Worm (Caenorhabditis elegans) whole organism, L4 larva: ENCODE results near the gene fbxa-100.
"Not testable (repeated sequence)": the region's sequence is repeated elsewhere in the genome, so short reads cannot be mapped to it uniquely, and the experiment has no call there.

Source experiments
- F49E8.2 ChIP-seq: sonication (generic microtip); optimal IDR thresholded peaks from 2 replicates; lab custom pipeline; 2016; ENCODE audit warnings: missing compliant biosample characterization, mild to moderate bottlenecking, missing genetic modification characterization, borderline replicate concordance
- Y105C5A.15 ChIP-seq: fragments of 200-800 bp; sonication (Bioruptor generic); IDR thresholded peaks from 2 replicates; pipeline ENCODE4 v1.3.6; 2022; ENCODE audit warnings: missing genetic modification characterization, missing compliant biosample characterization
- Y48G9A.11 ChIP-seq: fragments of 200-800 bp; sonication (Bioruptor generic); IDR thresholded peaks from 2 replicates; pipeline ENCODE4 v1.3.6; 2022; ENCODE audit warnings: missing genetic modification reagents, missing genetic modification characterization, missing compliant biosample characterization
- Y75B8A.6 ChIP-seq: fragments of 200-800 bp; sonication (Bioruptor generic); IDR thresholded peaks from 2 replicates; pipeline ENCODE4 v1.3.6; 2022; ENCODE audit warnings: missing genetic modification reagents, missing genetic modification characterization, missing compliant biosample characterization
- aha-1 ChIP-seq: fragments of 150-350 bp; peaks from one replicate; lab custom pipeline; 2014; ENCODE audit warnings: missing biosample characterization, missing genetic modification characterization
- attf-4 ChIP-seq: sonication (generic microtip); optimal IDR thresholded peaks from 3 replicates; lab custom pipeline; 2017; ENCODE audit warnings: missing biosample characterization, missing genetic modification characterization
- daf-16 ChIP-seq, 3 experiments: sonication (generic microtip); optimal IDR thresholded peaks; 2 replicates each; lab custom pipeline; 2016 to 2017; ENCODE audit warnings: missing genetic modification characterization in 3 of 3, missing genetic modification reagents in 3 of 3, mild to moderate bottlenecking in 2 of 3, missing compliant biosample characterization in 2 of 3, missing biosample characterization in 1 of 3, moderate library complexity in 1 of 3
- dmd-6 ChIP-seq: fragments of 200-800 bp; sonication (Bioruptor generic); IDR thresholded peaks from 2 replicates; pipeline ENCODE4 v1.3.6; 2022; ENCODE audit warnings: missing genetic modification reagents, missing genetic modification characterization, missing compliant biosample characterization
- dpl-1 ChIP-seq: fragments of 150-350 bp; optimal IDR thresholded peaks from 2 replicates; lab custom pipeline; 2014; ENCODE audit warnings: missing biosample characterization, missing genetic modification reagents, missing genetic modification characterization
- duxl-1 ChIP-seq: sonication (generic microtip); optimal IDR thresholded peaks from 2 replicates; lab custom pipeline; 2016; ENCODE audit warnings: mild to moderate bottlenecking, missing genetic modification characterization, moderate library complexity, missing compliant biosample characterization; ENCODE audit not compliant: poor library complexity
- dve-1 ChIP-seq: sonication (generic microtip); optimal IDR thresholded peaks from 2 replicates; lab custom pipeline; 2017; ENCODE audit warnings: antibody characterized with exemption, mild to moderate bottlenecking, missing genetic modification characterization, missing compliant biosample characterization; ENCODE audit not compliant: insufficient read depth
- fkh-10 ChIP-seq: fragments of 150-350 bp; optimal IDR thresholded peaks from 2 replicates; lab custom pipeline; 2014; ENCODE audit warnings: missing biosample characterization, missing genetic modification reagents, missing genetic modification characterization
- hlh-11 ChIP-seq: fragments of 200-800 bp; sonication (Bioruptor generic); optimal IDR thresholded peaks from 2 replicates; lab custom pipeline; 2018; ENCODE audit warnings: mild to moderate bottlenecking, missing genetic modification characterization, missing compliant biosample characterization
- hlh-30 ChIP-seq: sonication (generic microtip); optimal IDR thresholded peaks from 2 replicates; lab custom pipeline; 2017; ENCODE audit warnings: antibody characterized with exemption, mild to moderate bottlenecking, missing genetic modification characterization, missing compliant biosample characterization; ENCODE audit not compliant: insufficient read depth
- lin-38 ChIP-seq: fragments of 200-800 bp; sonication (Bioruptor generic); IDR thresholded peaks from 2 replicates; pipeline ENCODE4 v1.3.6; 2022; ENCODE audit warnings: missing genetic modification reagents, missing genetic modification characterization, missing compliant biosample characterization
- mep-1 ChIP-seq: fragments of 150-350 bp; sonication (generic microtip); optimal IDR thresholded peaks from 3 replicates; lab custom pipeline; 2014; ENCODE audit warnings: missing biosample characterization, missing genetic modification characterization
- mes-2 ChIP-seq: sonication (generic microtip); optimal IDR thresholded peaks from 2 replicates; lab custom pipeline; 2016; ENCODE audit warnings: missing genotype, mild to moderate bottlenecking, missing genetic modification characterization, missing compliant biosample characterization; ENCODE audit not compliant: poor library complexity, severe bottlenecking
- mxl-2 ChIP-seq: fragments of 200-800 bp; sonication (Bioruptor generic); conservative IDR thresholded peaks from 2 replicates; pipeline ENCODE4 v1.3.6; 2022; ENCODE audit warnings: missing genetic modification reagents, missing genetic modification characterization, missing compliant biosample characterization
- nhr-102 ChIP-seq: sonication (generic microtip); optimal IDR thresholded peaks from 2 replicates; lab custom pipeline; 2016; ENCODE audit warnings: mild to moderate bottlenecking, missing genetic modification characterization, moderate library complexity, missing compliant biosample characterization
- nhr-25 ChIP-seq: sonication (generic microtip); optimal IDR thresholded peaks from 2 replicates; lab custom pipeline; 2017; ENCODE audit warnings: missing genetic modification characterization, mild to moderate bottlenecking, missing compliant biosample characterization, antibody characterized with exemption, moderate library complexity, borderline replicate concordance; ENCODE audit not compliant: insufficient read depth
- nhr-28 ChIP-seq: fragments of 150-350 bp; optimal IDR thresholded peaks from 2 replicates; lab custom pipeline; 2014; ENCODE audit warnings: missing biosample characterization, missing genetic modification characterization
- nhr-41 ChIP-seq: fragments of 200-800 bp; sonication (Bioruptor generic); IDR thresholded peaks from 2 replicates; pipeline ENCODE4 v1.3.6; 2022; ENCODE audit warnings: missing genetic modification reagents, missing genetic modification characterization, missing compliant biosample characterization
- nhr-42 ChIP-seq: fragments of 200-800 bp; sonication (Bioruptor generic); IDR thresholded peaks from 2 replicates; pipeline ENCODE4 v1.3.6; 2022; ENCODE audit warnings: missing genetic modification characterization, missing compliant biosample characterization
- nhr-48 ChIP-seq: sonication (generic microtip); optimal IDR thresholded peaks from 2 replicates; lab custom pipeline; 2016; ENCODE audit warnings: mild to moderate bottlenecking, missing genetic modification characterization, missing compliant biosample characterization
- nhr-6 ChIP-seq: fragments of 150-350 bp; optimal IDR thresholded peaks from 2 replicates; lab custom pipeline; 2014; ENCODE audit warnings: missing biosample characterization, missing genetic modification characterization
- nhr-76 ChIP-seq: fragments of 150-350 bp; optimal IDR thresholded peaks from 2 replicates; lab custom pipeline; 2014; ENCODE audit warnings: missing biosample characterization, missing genetic modification characterization
- pha-4 ChIP-seq, 2 experiments: fragments of 150-350 bp in 1 of 2; fragments of 200-800 bp in 1 of 2; sonication (Bioruptor generic) in 1 of 2; IDR thresholded peaks in 1 of 2; optimal IDR thresholded peaks in 1 of 2; 2 replicates each; pipeline versions ENCODE4 v1.3.6 to Lab custom; 2014 to 2022; ENCODE audit warnings: missing genetic modification characterization in 2 of 2, missing genetic modification reagents in 2 of 2, missing biosample characterization in 1 of 2, missing compliant biosample characterization in 1 of 2
- php-3 ChIP-seq: fragments of 200-800 bp; sonication (Bioruptor generic); IDR thresholded peaks from 2 replicates; pipeline ENCODE4 v1.3.6; 2022; ENCODE audit warnings: missing genetic modification reagents, missing genetic modification characterization, missing compliant biosample characterization
- rbr-2 ChIP-seq: sonication (generic microtip); optimal IDR thresholded peaks from 2 replicates; lab custom pipeline; 2016; ENCODE audit warnings: missing genotype, missing genetic modification characterization, missing compliant biosample characterization
- set-16 ChIP-seq: fragments of 200-800 bp; sonication (Bioruptor generic); IDR thresholded peaks from 2 replicates; pipeline ENCODE4 v1.3.6; 2022; ENCODE audit warnings: missing genetic modification reagents, missing genetic modification characterization, missing compliant biosample characterization
- skn-1 ChIP-seq: fragments of 150-350 bp; optimal IDR thresholded peaks from 2 replicates; lab custom pipeline; 2014; ENCODE audit warnings: missing biosample characterization, missing genetic modification characterization
- spr-1 ChIP-seq: sonication (generic microtip); optimal IDR thresholded peaks from 2 replicates; lab custom pipeline; 2016; ENCODE audit warnings: mild to moderate bottlenecking, missing genetic modification characterization, missing compliant biosample characterization
- tag-97 ChIP-seq: fragments of 200-800 bp; sonication (Bioruptor generic); IDR thresholded peaks from 2 replicates; pipeline ENCODE4 v1.3.6; 2022; ENCODE audit warnings: missing genetic modification characterization, missing compliant biosample characterization
- zag-1 ChIP-seq: fragments of 150-350 bp; optimal IDR thresholded peaks from 2 replicates; lab custom pipeline; 2014; ENCODE audit warnings: missing biosample characterization, missing genetic modification characterization
- ztf-7 ChIP-seq: fragments of 150-350 bp; optimal IDR thresholded peaks from 2 replicates; lab custom pipeline; 2014; ENCODE audit warnings: missing biosample characterization, missing genetic modification characterization

Gene fbxa-100

DNA sequence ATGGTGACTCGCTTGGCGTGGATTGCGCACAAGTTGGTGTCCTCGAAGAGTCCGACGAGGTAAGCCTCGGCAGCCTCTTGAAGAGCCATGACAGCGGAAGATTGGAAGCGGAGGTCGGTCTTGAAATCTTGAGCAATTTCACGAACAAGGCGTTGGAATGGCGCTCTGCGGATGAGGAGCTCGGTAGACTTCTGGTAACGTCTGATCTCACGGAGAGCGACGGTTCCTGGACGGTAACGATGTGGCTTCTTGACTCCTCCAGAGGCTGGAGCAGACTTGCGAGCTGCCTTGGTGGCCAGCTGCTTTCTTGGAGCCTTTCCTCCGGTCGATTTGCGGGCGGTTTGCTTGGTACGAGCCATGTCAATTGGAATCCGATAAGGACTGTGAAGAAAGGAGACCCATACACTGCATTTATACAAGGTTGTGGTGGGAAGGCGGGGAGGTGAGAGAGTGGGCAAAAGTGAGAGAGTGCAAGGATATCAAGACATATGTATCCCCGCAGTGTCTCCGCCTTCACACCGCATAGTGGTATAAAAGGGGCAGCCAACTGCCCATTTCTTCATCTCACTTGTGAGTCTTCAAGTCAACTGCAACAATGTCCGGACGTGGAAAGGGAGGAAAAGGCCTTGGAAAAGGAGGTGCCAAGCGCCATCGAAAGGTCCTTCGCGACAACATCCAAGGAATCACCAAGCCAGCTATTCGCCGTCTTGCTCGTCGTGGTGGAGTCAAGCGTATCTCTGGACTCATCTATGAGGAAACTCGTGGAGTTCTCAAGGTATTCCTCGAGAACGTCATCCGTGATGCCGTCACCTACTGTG lies 19.8 kb downstream of the fbxa-100 start, which contains the start of the genes his-2 and his-1:
TSS of gene his-2 (minus strand) at position 359 of the 818 bp plus-strand sequence.
TSS of gene his-1 (plus strand) at position 596 of the 818 bp plus-strand sequence.
- TF ChIP-seq set-16 (GFP tag; lab: Robert Waterston, UW): peak; percentile 81
- TF ChIP-seq, all 104 proteins: peak for 1; not testable (repeated sequence) for 103

DNA sequence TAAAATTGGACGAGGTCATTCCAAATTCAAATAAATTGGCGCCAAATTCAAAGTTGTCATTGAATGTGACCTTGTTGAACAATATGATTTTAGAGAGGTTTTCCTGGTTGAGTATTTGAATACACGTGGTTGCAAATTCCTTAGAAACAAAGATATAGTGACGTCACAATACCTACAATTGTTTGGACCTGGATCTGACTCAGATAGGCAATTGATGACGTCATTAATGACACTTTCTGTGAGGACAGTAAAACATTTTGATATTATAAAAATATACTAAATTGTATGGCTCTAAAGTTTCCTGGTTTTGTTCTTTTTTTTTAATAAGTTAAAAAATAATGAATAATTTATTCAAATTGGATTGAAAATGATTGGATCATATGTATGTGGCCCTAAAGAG lies 20.5 kb downstream of the fbxa-100 start:
- TF ChIP-seq Y75B8A.6: no peak
- TF ChIP-seq Y48G9A.11: no peak
- no peak for TF ChIP-seq skn-1 (tag; lab: Kevin White, UChicago)
- TF ChIP-seq F49E8.2 (tag; lab: Kevin White, UChicago): no peak
- TF ChIP-seq tag-97 (GFP tag; lab: Robert Waterston, UW): no peak
- no peak for TF ChIP-seq duxl-1 (tag; lab: Kevin White, UChicago)
- TF ChIP-seq, all 104 proteins: peak for 0

DNA sequence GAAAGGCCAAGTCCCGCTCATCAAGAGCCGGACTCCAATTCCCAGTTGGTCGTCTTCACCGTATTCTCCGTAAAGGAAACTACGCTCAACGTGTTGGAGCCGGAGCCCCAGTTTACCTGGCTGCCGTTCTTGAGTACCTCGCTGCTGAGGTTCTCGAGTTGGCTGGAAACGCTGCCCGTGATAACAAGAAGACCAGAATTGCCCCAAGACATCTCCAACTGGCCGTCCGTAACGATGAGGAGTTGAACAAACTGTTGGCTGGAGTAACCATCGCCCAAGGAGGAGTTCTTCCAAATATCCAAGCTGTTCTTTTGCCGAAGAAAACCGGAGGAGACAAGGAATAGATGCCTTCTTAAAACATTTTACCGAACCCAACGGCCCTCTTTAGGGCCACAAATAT lies 21.0 kb downstream of the fbxa-100 start:
- peak; percentile 47; the same call in 1 of the 2 replicates for TF ChIP-seq set-16 (GFP tag; lab: Robert Waterston, UW)

DNA sequence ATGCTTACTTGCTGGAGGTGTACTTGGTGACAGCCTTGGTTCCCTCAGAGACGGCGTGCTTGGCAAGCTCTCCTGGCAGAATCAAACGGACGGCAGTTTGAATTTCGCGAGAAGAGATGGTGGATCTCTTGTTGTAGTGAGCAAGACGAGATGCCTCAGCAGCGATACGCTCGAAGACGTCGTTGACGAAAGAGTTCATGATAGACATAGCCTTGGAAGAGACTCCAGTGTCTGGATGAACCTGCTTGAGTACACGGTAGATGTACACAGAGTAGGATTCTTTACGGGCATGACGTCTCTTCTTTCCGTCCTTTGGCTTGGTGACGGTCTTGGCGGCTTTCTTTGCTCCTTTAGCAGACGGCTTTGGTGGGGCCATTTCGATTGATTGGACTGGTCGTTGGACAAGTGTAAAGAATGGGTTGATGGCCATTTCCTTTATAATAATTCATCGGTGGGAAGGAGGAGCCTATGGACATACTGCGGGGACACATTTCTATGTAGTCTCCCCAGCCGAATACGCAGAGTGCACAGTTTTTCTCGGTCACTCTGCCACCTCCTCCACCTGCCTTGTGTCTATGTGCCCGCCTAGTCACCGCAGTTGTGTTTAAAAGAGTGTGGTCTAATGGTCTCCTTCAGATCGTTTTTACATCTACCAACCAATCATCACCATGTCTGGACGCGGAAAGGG lies 21.6 kb downstream of the fbxa-100 start, which contains the start of the genes his-4 and his-3:
TSS of gene his-4 (minus strand) at position 376 of the 688 bp plus-strand sequence.
TSS of gene his-3 (plus strand) at position 669 of the 688 bp plus-strand sequence.
- TF ChIP-seq spr-1 (peak; percentile 40), nhr-42 (GFP tag; lab: Robert Waterston, UW) (peak; percentile 72; the same call in 1 of the 2 replicates), lin-38 (GFP tag; lab: Robert Waterston, UW) (peak; percentile 23), nhr-48 (peak; percentile 37), nhr-25 (tag; lab: Kevin White, UChicago) (peak; percentile 74), hlh-11 (tag; lab: Kevin White, UChicago) (peak; percentile 74), rbr-2 (peak; percentile 32), duxl-1 (tag; lab: Kevin White, UChicago) (peak; percentile 85), mes-2 (tag; lab: Kevin White, UChicago) (peak; percentile 80), nhr-28 (tag; lab: Kevin White, UChicago) (peak; percentile 64), dmd-6 (GFP tag; lab: Robert Waterston, UW) (peak; percentile 53), php-3 (peak; percentile 62; the same call in 1 of the 2 replicates), mep-1 (tag; lab: Kevin White, UChicago) (peak; percentile 75), nhr-102 (tag; lab: Kevin White, UChicago) (peak; percentile 83), aha-1 (tag; lab: Kevin White, UChicago) (peak; percentile 94), dve-1 (tag; lab: Kevin White, UChicago) (peak; percentile 98), nhr-6 (peak; percentile 5), dpl-1 (GFP tag; lab: Kevin White, UChicago) (peak; percentile 48), daf-16 (tag; optimal IDR thresholded peaks at IDR 0.05; lab: Kevin White, UChicago) (peak; percentile 73)
- not testable (repeated sequence) for TF ChIP-seq daf-16 (GFP tag; optimal IDR thresholded peaks at IDR 0.05; lab: Kevin White, UChicago)
- TF ChIP-seq, all 104 proteins: peak for 19; not testable (repeated sequence) for 85

DNA sequence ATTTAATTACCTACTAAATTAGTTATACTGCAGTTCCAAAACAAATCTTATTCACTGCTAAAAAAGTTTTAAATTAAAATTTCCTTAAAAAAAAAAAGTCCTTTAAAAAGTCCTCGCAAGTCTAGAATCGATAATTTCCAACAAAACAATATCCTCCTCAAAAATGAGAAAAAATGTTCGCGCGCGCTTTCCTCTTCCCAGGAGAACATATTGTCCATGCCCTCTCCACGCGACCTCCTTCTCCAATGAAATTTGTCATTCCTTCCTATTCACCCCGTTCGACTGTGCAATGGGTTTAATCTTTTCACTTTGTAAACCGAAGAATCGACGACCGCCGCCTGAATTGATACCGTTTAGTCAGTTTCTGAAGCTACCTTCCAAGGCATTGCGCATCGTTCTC lies 25.7 kb downstream of the fbxa-100 start, which contains the start of gene T10C6.10:
TSS of gene T10C6.10 (plus strand) at position 248 of the 400 bp plus-strand sequence.
- TF ChIP-seq Y105C5A.15 (GFP tag; lab: Robert Waterston, UW) (no peak), fkh-10 (GFP tag; lab: Kevin White, UChicago) (no peak), nhr-102 (tag; lab: Kevin White, UChicago) (no peak), hlh-30 (no peak), mxl-2 (no peak), nhr-41 (GFP tag; lab: Robert Waterston, UW) (no peak), zag-1 (no peak), attf-4 (tag; lab: Kevin White, UChicago) (no peak), dmd-6 (GFP tag; lab: Robert Waterston, UW) (no peak), pha-4 (GFP tag; IDR thresholded peaks at IDR 0.05; lab: Robert Waterston, UW) (no peak), pha-4 (tag; optimal IDR thresholded peaks at IDR 0.05; lab: Kevin White, UChicago) (no peak), ztf-7 (tag; lab: Kevin White, UChicago) (no peak), nhr-76 (tag; lab: Kevin White, UChicago) (no peak)
